Worm (Caenorhabditis elegans) whole organism, L2 larva: ENCODE data around the gene F15E6.10.

Experiments
- aly-2 ChIP-seq: fragments of 150-350 bp; optimal IDR thresholded peaks from 2 replicates; lab custom pipeline; 2014; ENCODE audit warnings: missing biosample characterization, missing genetic modification characterization
- nhr-10 ChIP-seq: sonication (generic microtip); optimal IDR thresholded peaks from 2 replicates; lab custom pipeline; 2017; ENCODE audit warnings: missing biosample characterization, missing genetic modification characterization
- nhr-11 ChIP-seq: fragments of 150-350 bp; optimal IDR thresholded peaks from 2 replicates; lab custom pipeline; 2014; ENCODE audit warnings: missing biosample characterization, missing genetic modification characterization
- skn-1 ChIP-seq: sonication (generic microtip); optimal IDR thresholded peaks from 2 replicates; lab custom pipeline; 2017; ENCODE audit warnings: missing biosample characterization, missing genetic modification characterization

ce11 chrIV:4288332-4288731 is 4.3 kb upstream of the F15E6.10 start, which contains the start of gene srv-4:
- TF ChIP-seq nhr-10 (tag; lab: Kevin White, UChicago) = no peak
- no peak for TF ChIP-seq skn-1 (tag; lab: Kevin White, UChicago)
- TF ChIP-seq aly-2 = no peak
- no peak for TF ChIP-seq nhr-11 (tag; lab: Kevin White, UChicago)
